Fruit fly (Drosophila melanogaster) Kc167 (cell line): Measurements from ENCODE around the gene CG31157.

ENCODE experiments used
- Myc ChIP-seq: fragments of >200 bp; optimal IDR thresholded peaks from 2 replicates; lab custom pipeline; 2017; ENCODE audit warnings: missing external identifiers
- Sin3A ChIP-seq: fragments of >200 bp; optimal IDR thresholded peaks from 2 replicates; lab custom pipeline; 2018; ENCODE audit warnings: missing external identifiers
- insv ChIP-seq: fragments of >200 bp; optimal IDR thresholded peaks from 3 replicates; lab custom pipeline; 2018; ENCODE audit warnings: missing external identifiers
- ttk ChIP-seq: sonication (Bioruptor generic); optimal IDR thresholded peaks from 2 replicates; lab custom pipeline; 2017; ENCODE audit warnings: missing external identifiers

dm6 chr3R:13082382-13082781 lies 34.9 kb downstream of the CG31157 start:
- no peak for TF ChIP-seq insv (lab: Kevin White, UChicago)
- no peak for TF ChIP-seq ttk (lab: Kevin White, UChicago)
- no peak for TF ChIP-seq Myc (lab: Kevin White, UChicago)
- no peak for TF ChIP-seq Sin3A (lab: Kevin White, UChicago)
